Worm (Caenorhabditis elegans) whole organism, mixed stage, embryonic: ENCODE measurements around the gene B0365.9.

Experiments
- ceh-39 ChIP-seq: fragments of 150-350 bp; optimal IDR thresholded peaks from 2 replicates; lab custom pipeline; 2014; ENCODE audit warnings: missing biosample characterization, missing genetic modification characterization
- elt-1 ChIP-seq: sonication (generic microtip); optimal IDR thresholded peaks from 2 replicates; lab custom pipeline; 2017; ENCODE audit warnings: missing genetic modification characterization, mild to moderate bottlenecking, missing compliant biosample characterization, antibody characterized with exemption, moderate library complexity, borderline replicate concordance; ENCODE audit not compliant: insufficient read depth
- lin-13 ChIP-seq: fragments of 150-350 bp; optimal IDR thresholded peaks from 2 replicates; lab custom pipeline; 2014; ENCODE audit warnings: missing biosample characterization, missing genetic modification characterization
- lsy-2 ChIP-seq: fragments of 150-350 bp; optimal IDR thresholded peaks from 2 replicates; lab custom pipeline; 2014; ENCODE audit warnings: missing biosample characterization, missing genetic modification characterization
- nhr-12 ChIP-seq: fragments of 150-350 bp; optimal IDR thresholded peaks from 2 replicates; lab custom pipeline; 2014; ENCODE audit warnings: missing biosample characterization, missing genetic modification characterization
- nhr-2 ChIP-seq: fragments of 150-350 bp; optimal IDR thresholded peaks from 2 replicates; lab custom pipeline; 2014; ENCODE audit warnings: missing biosample characterization, missing genetic modification characterization
- nhr-237 ChIP-seq: fragments of 150-350 bp; optimal IDR thresholded peaks from 2 replicates; lab custom pipeline; 2014; ENCODE audit warnings: missing biosample characterization, missing genetic modification characterization
- nhr-76 ChIP-seq: sonication (generic microtip); optimal IDR thresholded peaks from 2 replicates; lab custom pipeline; 2017; ENCODE audit warnings: missing biosample characterization, missing genetic modification characterization
- pha-4 ChIP-seq: fragments of 150-350 bp; optimal IDR thresholded peaks from 2 replicates; lab custom pipeline; 2018; ENCODE audit warnings: missing biosample characterization, missing genetic modification reagents, missing genetic modification characterization
- snpc-4 ChIP-seq: fragments of 150-350 bp; optimal IDR thresholded peaks from 2 replicates; lab custom pipeline; 2014; ENCODE audit warnings: missing biosample characterization, missing genetic modification characterization

DNA sequence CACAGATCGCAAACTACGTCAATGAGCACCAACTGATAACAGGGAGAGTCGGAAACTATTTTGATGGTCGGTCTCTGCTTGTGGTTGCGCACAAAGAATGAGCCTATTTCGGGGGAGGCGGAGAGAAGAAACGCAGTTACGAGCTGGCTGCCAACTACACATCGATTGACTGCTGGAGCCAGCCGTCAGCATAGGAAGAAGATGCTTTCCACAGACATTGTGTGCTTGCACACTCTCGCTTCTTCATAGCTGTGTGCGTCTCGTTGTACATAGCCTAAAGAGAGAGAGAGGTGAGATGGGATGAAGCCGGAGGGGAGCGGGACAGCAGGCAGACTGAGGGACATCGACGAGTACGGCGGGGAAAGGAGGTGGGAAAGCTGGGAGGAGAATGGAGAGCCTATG, 2.9 kb downstream of the B0365.9 start:
- TF ChIP-seq elt-1 (tag; lab: Kevin White, UChicago) = no peak
- no peak for TF ChIP-seq nhr-76
- TF ChIP-seq lsy-2 (tag; lab: Kevin White, UChicago) = no peak
- no peak for TF ChIP-seq nhr-12 (tag; lab: Kevin White, UChicago)
- no peak for TF ChIP-seq lin-13
- TF ChIP-seq pha-4 = peak; percentile 62
- peak; percentile 18 for TF ChIP-seq nhr-237 (tag; lab: Kevin White, UChicago)
- TF ChIP-seq snpc-4 = no peak
- no peak for TF ChIP-seq ceh-39
- no peak for TF ChIP-seq nhr-2
